Worm (Caenorhabditis elegans) whole organism, early embryonic: ENCODE measurements around the gene T04C12.33.

Source experiments
- F13C5.2 ChIP-seq: sonication (generic microtip); optimal IDR thresholded peaks from 2 replicates; lab custom pipeline; 2017; ENCODE audit warnings: mild to moderate bottlenecking, missing genetic modification characterization, inconsistent platforms, missing compliant biosample characterization
- aly-1 ChIP-seq: sonication (generic microtip); optimal IDR thresholded peaks from 2 replicates; lab custom pipeline; 2016; ENCODE audit warnings: missing genetic modification characterization, missing compliant biosample characterization
- ama-1 ChIP-seq: fragments of 150-350 bp; optimal IDR thresholded peaks from 2 replicates; lab custom pipeline; 2014
- ets-7 ChIP-seq: sonication (generic microtip); optimal IDR thresholded peaks from 2 replicates; lab custom pipeline; 2016; ENCODE audit warnings: missing genotype, missing genetic modification characterization, missing compliant biosample characterization
- flt-1 ChIP-seq: fragments of 200-800 bp; sonication (Bioruptor generic); IDR thresholded peaks from 2 replicates; pipeline ENCODE4 v1.3.6; 2022; ENCODE audit warnings: missing genetic modification characterization, missing compliant biosample characterization
- hmg-4 ChIP-seq: fragments of 200-800 bp; sonication (Bioruptor generic); optimal IDR thresholded peaks from 2 replicates; lab custom pipeline; 2018; ENCODE audit warnings: mild to moderate bottlenecking, missing genetic modification characterization, missing compliant biosample characterization
- pes-1 ChIP-seq: fragments of 200-800 bp; sonication (Bioruptor generic); IDR thresholded peaks from 2 replicates; pipeline ENCODE4 v1.3.6; 2022; ENCODE audit warnings: missing genetic modification reagents, missing genetic modification characterization, missing compliant biosample characterization
- tbx-37 ChIP-seq: fragments of 200-800 bp; sonication (Bioruptor generic); conservative IDR thresholded peaks from 2 replicates; pipeline ENCODE4 v1.3.6; 2022; ENCODE audit warnings: missing genetic modification reagents, missing genetic modification characterization, missing compliant biosample characterization
- tra-4 ChIP-seq: sonication (generic microtip); optimal IDR thresholded peaks from 2 replicates; lab custom pipeline; 2017; ENCODE audit warnings: missing genetic modification characterization, missing compliant biosample characterization

ce11 chrV:11061887-11062286 lies 9.9 kb downstream of the T04C12.33 start:
- TF ChIP-seq tbx-37: no peak
- no peak for TF ChIP-seq pes-1 (GFP tag; lab: Robert Waterston, UW)
- TF ChIP-seq tra-4: no peak
- TF ChIP-seq ama-1 (lab: Kevin White, UChicago): no peak
- no peak for TF ChIP-seq F13C5.2 (tag; lab: Kevin White, UChicago)
- TF ChIP-seq aly-1 (tag; lab: Kevin White, UChicago): no peak
- no peak for TF ChIP-seq hmg-4 (GFP tag; lab: Kevin White, UChicago)
- TF ChIP-seq ets-7 (tag; lab: Kevin White, UChicago): no peak
- no peak for TF ChIP-seq flt-1 (GFP tag; lab: Robert Waterston, UW)
